Fruit fly (Drosophila melanogaster) whole organism, embryonic: ENCODE data around the gene CG7536.

Experiments
- ATbp ChIP-seq: fragments of 200-800 bp; sonication (Bioruptor generic); optimal IDR thresholded peaks from 2 replicates; lab custom pipeline; 2017; ENCODE audit warnings: missing biosample characterization, mild to moderate bottlenecking, missing genetic modification characterization, missing genetic modification reagents
- Awh ChIP-seq: fragments of 200-800 bp; sonication (Bioruptor generic); IDR thresholded peaks from 2 replicates; pipeline ENCODE4, ENCODE4 v1.3.6; 2022; ENCODE audit warnings: missing biosample characterization, missing genetic modification characterization
- CG10147 ChIP-seq: fragments of 200-800 bp; sonication (Bioruptor generic); optimal IDR thresholded peaks from 2 replicates; lab custom pipeline; 2019; ENCODE audit warnings: missing biosample characterization, mild to moderate bottlenecking, missing genetic modification characterization, moderate library complexity
- CG10543 ChIP-seq: fragments of 200-800 bp; sonication (Bioruptor generic); optimal IDR thresholded peaks from 3 replicates; lab custom pipeline; 2017; ENCODE audit warnings: missing biosample characterization, mild to moderate bottlenecking, missing genetic modification characterization, moderate library complexity
- CG11093 ChIP-seq: fragments of 200-800 bp; sonication (Bioruptor generic); IDR thresholded peaks from 3 replicates; pipeline ENCODE4 v1.3.6; 2022; ENCODE audit warnings: missing biosample characterization, missing genetic modification characterization
- CG13424 ChIP-seq: fragments of 200-800 bp; sonication (Bioruptor generic); optimal IDR thresholded peaks from 2 replicates; lab custom pipeline; 2019; ENCODE audit warnings: missing biosample characterization, mild to moderate bottlenecking, missing genetic modification characterization, moderate library complexity
- CG13894 ChIP-seq: fragments of 200-800 bp; sonication (Bioruptor generic); optimal IDR thresholded peaks from 3 replicates; lab custom pipeline; 2018; ENCODE audit warnings: missing biosample characterization, mild to moderate bottlenecking, missing genetic modification characterization, moderate library complexity
- CG15011 ChIP-seq: fragments of 200-800 bp; sonication (Bioruptor generic); optimal IDR thresholded peaks from 3 replicates; lab custom pipeline; 2018; ENCODE audit warnings: missing biosample characterization, mild to moderate bottlenecking, missing genetic modification characterization
- CG17186 ChIP-seq: fragments of 200-800 bp; sonication (Bioruptor generic); optimal IDR thresholded peaks from 3 replicates; lab custom pipeline; 2017; ENCODE audit warnings: missing biosample characterization, missing genetic modification reagents, missing genetic modification characterization
- CG17328 ChIP-seq: fragments of 200-800 bp; sonication (Bioruptor generic); IDR thresholded peaks from 2 replicates; pipeline ENCODE4 v1.3.6; 2022; ENCODE audit warnings: missing biosample characterization, missing genetic modification characterization
- CG30431 ChIP-seq: fragments of 200-800 bp; sonication (Bioruptor generic); optimal IDR thresholded peaks from 2 replicates; lab custom pipeline; 2017; ENCODE audit warnings: missing biosample characterization, missing genetic modification characterization
- CG32772 ChIP-seq: fragments of 200-800 bp; sonication (Bioruptor generic); IDR thresholded peaks from 2 replicates; pipeline ENCODE4 v1.3.6; 2022; ENCODE audit warnings: missing biosample characterization, missing genetic modification characterization
- CG3407 ChIP-seq: fragments of 200-800 bp; sonication (Bioruptor generic); optimal IDR thresholded peaks from 2 replicates; lab custom pipeline; 2018; ENCODE audit warnings: missing biosample characterization, mild to moderate bottlenecking, missing genetic modification characterization
- CG6683 ChIP-seq: fragments of 200-800 bp; sonication (Bioruptor generic); optimal IDR thresholded peaks from 2 replicates; lab custom pipeline; 2017; ENCODE audit warnings: missing biosample characterization, mild to moderate bottlenecking, missing genetic modification characterization, missing genetic modification reagents
- CG7271 ChIP-seq: fragments of 200-800 bp; sonication (Bioruptor generic); optimal IDR thresholded peaks from 2 replicates; lab custom pipeline; 2018; ENCODE audit warnings: missing biosample characterization, mild to moderate bottlenecking, missing genetic modification characterization, moderate library complexity
- CG7556 ChIP-seq: fragments of 200-800 bp; sonication (Bioruptor generic); optimal IDR thresholded peaks from 2 replicates; lab custom pipeline; 2017; ENCODE audit warnings: missing biosample characterization, mild to moderate bottlenecking, missing genetic modification characterization
- CG8089 ChIP-seq: fragments of 200-800 bp; sonication (Bioruptor generic); optimal IDR thresholded peaks from 3 replicates; lab custom pipeline; 2016; ENCODE audit warnings: missing biosample characterization, missing genetic modification characterization
- CG8924 ChIP-seq: fragments of 200-800 bp; optimal IDR thresholded peaks from 3 replicates; lab custom pipeline; 2019; ENCODE audit warnings: missing biosample characterization, mild to moderate bottlenecking, missing genetic modification characterization, moderate library complexity
- CG8944 ChIP-seq: fragments of 200-800 bp; sonication (Bioruptor generic); optimal IDR thresholded peaks from 3 replicates; lab custom pipeline; 2016; ENCODE audit warnings: missing biosample characterization, missing genetic modification characterization
- Chrac-16 ChIP-seq: fragments of 200-800 bp; sonication (Bioruptor generic); optimal IDR thresholded peaks from 3 replicates; lab custom pipeline; 2016; ENCODE audit warnings: missing biosample characterization, missing genetic modification characterization
- D19B ChIP-seq: fragments of 200-800 bp; sonication (Bioruptor generic); optimal IDR thresholded peaks from 2 replicates; lab custom pipeline; 2017; ENCODE audit warnings: missing biosample characterization, mild to moderate bottlenecking, missing genetic modification characterization
- Dip3 ChIP-seq: fragments of 200-800 bp; sonication (Bioruptor generic); optimal IDR thresholded peaks from 3 replicates; lab custom pipeline; 2016; ENCODE audit warnings: missing biosample characterization, missing genetic modification characterization
- Fer1 ChIP-seq: fragments of 200-800 bp; sonication (Bioruptor generic); optimal IDR thresholded peaks from 2 replicates; lab custom pipeline; 2017; ENCODE audit warnings: missing biosample characterization, mild to moderate bottlenecking, missing genetic modification characterization
- GATAe ChIP-seq: fragments of 200-800 bp; sonication (Bioruptor generic); conservative IDR thresholded peaks from 2 replicates; pipeline ENCODE4 v1.3.6; 2022; ENCODE audit warnings: missing biosample characterization, missing genetic modification characterization
- HLH4C ChIP-seq: fragments of 200-800 bp; sonication (Bioruptor generic); IDR thresholded peaks from 3 replicates; pipeline ENCODE4 v1.3.6; 2022; ENCODE audit warnings: missing biosample characterization, missing genetic modification characterization; ENCODE audit not compliant: partially characterized antibody
- Meics ChIP-seq: fragments of 200-800 bp; sonication (Bioruptor generic); optimal IDR thresholded peaks from 2 replicates; lab custom pipeline; 2017; ENCODE audit warnings: missing biosample characterization, mild to moderate bottlenecking, missing genetic modification characterization
- NfI ChIP-seq: fragments of 200-800 bp; sonication (Bioruptor generic); optimal IDR thresholded peaks from 3 replicates; lab custom pipeline; 2018; ENCODE audit warnings: missing biosample characterization, mild to moderate bottlenecking, missing genetic modification characterization, moderate library complexity
- PHDP ChIP-seq: fragments of 200-800 bp; sonication (Bioruptor generic); optimal IDR thresholded peaks from 3 replicates; lab custom pipeline; 2018; ENCODE audit warnings: missing biosample characterization, mild to moderate bottlenecking, missing genetic modification characterization, moderate library complexity
- Pdp1 ChIP-seq, 2 experiments: fragments of 200-800 bp; sonication (Bioruptor generic); optimal IDR thresholded peaks; 3 replicates each; lab custom pipeline; 2016; ENCODE audit warnings: missing biosample characterization in 2 of 2, missing genetic modification characterization in 2 of 2, mild to moderate bottlenecking in 1 of 2, moderate library complexity in 1 of 2
- Ravus ChIP-seq: fragments of 200-800 bp; sonication (Bioruptor generic); IDR thresholded peaks from 2 replicates; pipeline ENCODE4 v1.3.6; 2022; ENCODE audit warnings: missing biosample characterization, missing genetic modification characterization
- ac ChIP-seq: fragments of 200-800 bp; sonication (Bioruptor generic); optimal IDR thresholded peaks from 3 replicates; lab custom pipeline; 2017; ENCODE audit warnings: missing biosample characterization, mild to moderate bottlenecking, missing genetic modification characterization
- ash1 ChIP-seq: fragments of 200-800 bp; sonication (Bioruptor generic); optimal IDR thresholded peaks from 2 replicates; lab custom pipeline; 2018; ENCODE audit warnings: missing biosample characterization, mild to moderate bottlenecking, missing genetic modification characterization
- ato ChIP-seq: fragments of 200-800 bp; sonication (Bioruptor generic); IDR thresholded peaks from 2 replicates; pipeline ENCODE4 v1.3.6; 2022; ENCODE audit warnings: missing biosample characterization, missing genetic modification characterization; ENCODE audit not compliant: partially characterized antibody
- bcd ChIP-seq: fragments of 200-800 bp; sonication (Bioruptor generic); optimal IDR thresholded peaks from 2 replicates; lab custom pipeline; 2017; ENCODE audit warnings: missing biosample characterization, mild to moderate bottlenecking, missing genetic modification characterization
- bigmax ChIP-seq: fragments of 200-800 bp; sonication (Bioruptor generic); optimal IDR thresholded peaks from 2 replicates; lab custom pipeline; 2018; ENCODE audit warnings: missing biosample characterization, mild to moderate bottlenecking, missing genetic modification characterization
- caup ChIP-seq: fragments of 200-800 bp; sonication (Bioruptor generic); optimal IDR thresholded peaks from 3 replicates; lab custom pipeline; 2017; ENCODE audit warnings: missing biosample characterization, mild to moderate bottlenecking, missing genetic modification characterization, moderate library complexity; ENCODE audit not compliant: severe bottlenecking
- dpn ChIP-seq, 2 experiments: fragments of 200-800 bp; sonication (Bioruptor generic); optimal IDR thresholded peaks; 3 replicates each; lab custom pipeline; 2016; ENCODE audit warnings: missing biosample characterization in 2 of 2, missing genetic modification characterization in 2 of 2
- dysf ChIP-seq: fragments of 200-800 bp; sonication (Bioruptor generic); IDR thresholded peaks from 3 replicates; pipeline ENCODE4 v1.3.6; 2022; ENCODE audit warnings: missing biosample characterization, missing genetic modification characterization
- fd102C ChIP-seq: fragments of 200-800 bp; sonication (Bioruptor generic); optimal IDR thresholded peaks from 2 replicates; lab custom pipeline; 2018; ENCODE audit warnings: missing biosample characterization, mild to moderate bottlenecking, missing genetic modification characterization, moderate library complexity
- ftz-f1 ChIP-seq: fragments of 200-800 bp; sonication (Bioruptor generic); optimal IDR thresholded peaks from 2 replicates; lab custom pipeline; 2016; ENCODE audit warnings: missing biosample characterization, missing genetic modification characterization
- grau ChIP-seq: fragments of 200-800 bp; optimal IDR thresholded peaks from 3 replicates; lab custom pipeline; 2019; ENCODE audit warnings: missing biosample characterization, mild to moderate bottlenecking, missing genetic modification characterization, moderate library complexity
- hkb ChIP-seq, 2 experiments: fragments of 200-800 bp in 1 of 2; fragments of >200 bp in 1 of 2; sonication (Bioruptor generic) in 1 of 2; IDR thresholded peaks in 1 of 2; optimal IDR thresholded peaks in 1 of 2; 2 replicates each; pipeline versions ENCODE4 v1.3.6 to Lab custom; 2017 to 2022; ENCODE audit warnings: missing biosample characterization in 1 of 2, missing genetic modification characterization in 1 of 2
- onecut ChIP-seq: fragments of 200-800 bp; sonication (Bioruptor generic); IDR thresholded peaks from 2 replicates; pipeline ENCODE4 v1.3.6; 2022; ENCODE audit warnings: missing biosample characterization, missing genetic modification characterization
- pzg ChIP-seq: fragments of 200-800 bp; sonication (Bioruptor generic); optimal IDR thresholded peaks from 3 replicates; lab custom pipeline; 2018; ENCODE audit warnings: missing biosample characterization, mild to moderate bottlenecking, missing genetic modification characterization, moderate library complexity
- run ChIP-seq: fragments of 200-800 bp; sonication (Bioruptor generic); optimal IDR thresholded peaks from 3 replicates; lab custom pipeline; 2018; ENCODE audit warnings: missing biosample characterization, mild to moderate bottlenecking, missing genetic modification characterization
- slou ChIP-seq: fragments of 200-800 bp; sonication (Bioruptor generic); optimal IDR thresholded peaks from 3 replicates; lab custom pipeline; 2016; ENCODE audit warnings: missing biosample characterization, missing genetic modification characterization
- tup ChIP-seq: fragments of 200-800 bp; sonication (Bioruptor generic); optimal IDR thresholded peaks from 2 replicates; lab custom pipeline; 2016; ENCODE audit warnings: missing biosample characterization, mild to moderate bottlenecking, missing genetic modification characterization, moderate library complexity
- z ChIP-seq: fragments of 200-800 bp; sonication (Bioruptor generic); IDR thresholded peaks from 3 replicates; pipeline ENCODE4 v1.3.6; 2022; ENCODE audit warnings: missing biosample characterization, missing genetic modification characterization
- zf30C ChIP-seq: fragments of 200-800 bp; sonication (Bioruptor generic); optimal IDR thresholded peaks from 3 replicates; lab custom pipeline; 2018; ENCODE audit warnings: missing biosample characterization, mild to moderate bottlenecking, missing genetic modification characterization

CG7536 gene

DNA sequence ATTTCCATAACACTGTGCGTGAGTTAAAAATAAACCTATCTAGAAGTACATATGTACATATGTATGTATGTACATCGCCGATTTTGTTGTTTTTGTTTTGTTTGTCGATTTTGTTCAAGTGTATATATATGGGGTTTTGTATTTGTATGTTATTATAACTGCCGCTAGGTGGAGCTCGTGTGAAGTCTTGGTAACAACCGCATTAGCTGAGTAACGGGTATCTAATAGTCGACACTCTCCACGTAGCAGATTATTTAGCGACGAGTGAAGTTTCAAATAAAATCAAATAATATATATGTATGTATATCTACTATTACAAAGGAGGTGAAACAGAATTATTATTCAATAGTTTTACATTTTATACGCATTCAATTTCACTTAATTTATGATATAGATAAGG is 41.0 kb upstream of the CG7536 start (continued):
- TF ChIP-seq D19B (GFP tag; lab: Kevin White, UChicago) (peak; percentile 22), HLH4C (GFP tag; lab: Robert Waterston, UW) (peak; percentile 67), zf30C (peak; percentile 7), CG32772 (GFP tag; lab: Robert Waterston, UW) (no peak), ato (peak; percentile 62; the same call in 1 of the 2 replicates), Awh (GFP tag; lab: Robert Waterston, UW) (no peak)

dm6 chrX:18125520-18125919 is 37.2 kb upstream of the CG7536 start:
- peak; percentile 13 for TF ChIP-seq NfI (GFP tag; lab: Kevin White, UChicago)
- peak; percentile 64 for TF ChIP-seq Meics
- TF ChIP-seq Dip3 (GFP tag; lab: Kevin White, UChicago), result no peak
- no peak for TF ChIP-seq CG11093 (GFP tag; lab: Robert Waterston, UW)
- no peak for TF ChIP-seq pzg
- TF ChIP-seq caup (GFP tag; lab: Kevin White, UChicago), result peak; percentile 35
- no peak for TF ChIP-seq CG17186 (GFP tag; lab: Kevin White, UChicago)
- peak; percentile 46 for TF ChIP-seq grau (tag; lab: Kevin White, UChicago)
- no peak for TF ChIP-seq z (GFP tag; lab: Robert Waterston, UW)
- TF ChIP-seq ftz-f1, result no peak
- no peak for TF ChIP-seq CG8944 (GFP tag; lab: Kevin White, UChicago)
- no peak for TF ChIP-seq GATAe (GFP tag; lab: Robert Waterston, UW)
- peak; percentile 38 for TF ChIP-seq CG10543 (GFP tag; lab: Kevin White, UChicago)
- TF ChIP-seq Ravus (GFP tag; lab: Robert Waterston, UW), result no peak
- no peak for TF ChIP-seq slou (GFP tag; lab: Kevin White, UChicago)
- TF ChIP-seq dpn (GFP tag; optimal IDR thresholded peaks at IDR 0.05; lab: Kevin White, UChicago), result peak in 1 of 2 experiments; percentile 16
- no peak for TF ChIP-seq CG3407 (GFP tag; lab: Kevin White, UChicago)
- no peak for TF ChIP-seq hkb (optimal IDR thresholded peaks at IDR 0.05; lab: Kevin White, UChicago)
- no peak for TF ChIP-seq hkb (GFP tag; IDR thresholded peaks at IDR 0.05; lab: Robert Waterston, UW)
- 0 out of 3 replicates have a peak, but pooled peaks have one; percentile 36 for TF ChIP-seq dysf (GFP tag; lab: Robert Waterston, UW)
- TF ChIP-seq CG6683, result peak; percentile 12
- TF ChIP-seq ac (GFP tag; lab: Kevin White, UChicago), result no peak
- TF ChIP-seq CG7556 (GFP tag; lab: Kevin White, UChicago), result peak; percentile 74
- no peak for TF ChIP-seq fd102C (GFP tag; lab: Kevin White, UChicago)
- peak; percentile 31 for TF ChIP-seq CG13424 (tag; lab: Kevin White, UChicago)
- TF ChIP-seq CG30431, result no peak
- no peak for TF ChIP-seq tup (GFP tag; lab: Kevin White, UChicago)
- TF ChIP-seq ATbp (GFP tag; lab: Kevin White, UChicago), result no peak
- TF ChIP-seq CG8089, result no peak
- peak; percentile 30 for TF ChIP-seq bcd (GFP tag; lab: Kevin White, UChicago)
- TF ChIP-seq run (tag; lab: Kevin White, UChicago), result no peak
- no peak for TF ChIP-seq PHDP (tag; lab: Kevin White, UChicago)
- peak; percentile 36 for TF ChIP-seq CG15011 (GFP tag; lab: Kevin White, UChicago)
- no peak for TF ChIP-seq CG17328 (GFP tag; lab: Robert Waterston, UW)
- peak; percentile 33 for TF ChIP-seq CG10147 (GFP tag; lab: Kevin White, UChicago)
- no peak for TF ChIP-seq CG7271
- no peak for TF ChIP-seq Chrac-16
- TF ChIP-seq CG8924, result no peak
- TF ChIP-seq CG13894, result no peak
- TF ChIP-seq ash1, result no peak
- TF ChIP-seq onecut (GFP tag; lab: Robert Waterston, UW), result no peak
- peak; percentile 57 for TF ChIP-seq Fer1 (GFP tag; lab: Kevin White, UChicago)
- TF ChIP-seq bigmax (GFP tag; lab: Kevin White, UChicago), result no peak
- no peak for TF ChIP-seq Pdp1 (GFP tag; optimal IDR thresholded peaks at IDR 0.05; lab: Kevin White, UChicago)
